Fruit fly (Drosophila melanogaster) whole organism, embryonic: ENCODE results near the gene DCTN6-p27.

Experiments
- ATbp ChIP-seq: fragments of 200-800 bp; sonication (Bioruptor generic); optimal IDR thresholded peaks from 2 replicates; lab custom pipeline; 2017; ENCODE audit warnings: missing biosample characterization, mild to moderate bottlenecking, missing genetic modification characterization, missing genetic modification reagents
- CG11093 ChIP-seq: fragments of 200-800 bp; sonication (Bioruptor generic); IDR thresholded peaks from 3 replicates; pipeline ENCODE4 v1.3.6; 2022; ENCODE audit warnings: missing biosample characterization, missing genetic modification characterization
- CG11398 ChIP-seq: fragments of 200-800 bp; sonication (Bioruptor generic); optimal IDR thresholded peaks from 2 replicates; lab custom pipeline; 2016; ENCODE audit warnings: missing biosample characterization, missing genetic modification characterization
- CG11560 ChIP-seq: fragments of 200-800 bp; sonication (Bioruptor generic); IDR thresholded peaks from 3 replicates; pipeline ENCODE4 v1.3.6; 2022; ENCODE audit warnings: missing biosample characterization, missing genetic modification characterization
- CG11696 ChIP-seq: fragments of 200-800 bp; sonication (Bioruptor generic); IDR thresholded peaks from 2 replicates; pipeline ENCODE4 v1.3.6; 2022; ENCODE audit warnings: missing biosample characterization, missing genetic modification characterization
- CG12659 ChIP-seq: fragments of 200-800 bp; sonication (Bioruptor generic); optimal IDR thresholded peaks from 3 replicates; lab custom pipeline; 2017; ENCODE audit warnings: mild to moderate bottlenecking, missing biosample characterization, missing genetic modification reagents, missing genetic modification characterization
- CG13624 ChIP-seq: fragments of 200-800 bp; sonication (Bioruptor generic); optimal IDR thresholded peaks from 2 replicates; lab custom pipeline; 2016; ENCODE audit warnings: missing biosample characterization, missing genetic modification characterization
- CG14710 ChIP-seq: fragments of 200-800 bp; sonication (Bioruptor generic); optimal IDR thresholded peaks from 3 replicates; lab custom pipeline; 2019; ENCODE audit warnings: missing biosample characterization, mild to moderate bottlenecking, missing genetic modification characterization, moderate library complexity
- CG15269 ChIP-seq: fragments of 200-800 bp; sonication (Bioruptor generic); optimal IDR thresholded peaks from 2 replicates; lab custom pipeline; 2018; ENCODE audit warnings: missing biosample characterization, mild to moderate bottlenecking, missing genetic modification characterization, moderate library complexity
- CG1529 ChIP-seq: fragments of 200-800 bp; sonication (Bioruptor generic); optimal IDR thresholded peaks from 3 replicates; lab custom pipeline; 2018; ENCODE audit warnings: missing biosample characterization, missing genetic modification characterization
- CG15514 ChIP-seq: fragments of 200-800 bp; sonication (Bioruptor generic); optimal IDR thresholded peaks from 3 replicates; lab custom pipeline; 2017; ENCODE audit warnings: missing biosample characterization, missing genetic modification characterization, mild to moderate bottlenecking, moderate library complexity, missing genetic modification reagents
- CG15696 ChIP-seq: fragments of 200-800 bp; sonication (Bioruptor generic); optimal IDR thresholded peaks from 2 replicates; lab custom pipeline; 2019; ENCODE audit warnings: missing biosample characterization, mild to moderate bottlenecking, missing genetic modification characterization, moderate library complexity
- CG16863 ChIP-seq: fragments of 200-800 bp; sonication (Bioruptor generic); optimal IDR thresholded peaks from 3 replicates; lab custom pipeline; 2016; ENCODE audit warnings: missing biosample characterization, missing genetic modification characterization
- CG17385 ChIP-seq: fragments of 200-800 bp; sonication (Bioruptor generic); optimal IDR thresholded peaks from 3 replicates; lab custom pipeline; 2018; ENCODE audit warnings: missing biosample characterization, mild to moderate bottlenecking, missing genetic modification characterization
- CG17802 ChIP-seq: fragments of 200-800 bp; sonication (Bioruptor generic); optimal IDR thresholded peaks from 2 replicates; lab custom pipeline; 2018; ENCODE audit warnings: missing biosample characterization, mild to moderate bottlenecking, missing genetic modification characterization, moderate library complexity
- CG30403 ChIP-seq: fragments of 200-800 bp; sonication (Bioruptor generic); optimal IDR thresholded peaks from 3 replicates; lab custom pipeline; 2016; ENCODE audit warnings: missing biosample characterization, missing genetic modification characterization
- CG31388 ChIP-seq: fragments of 200-800 bp; sonication (Bioruptor generic); optimal IDR thresholded peaks from 2 replicates; lab custom pipeline; 2016; ENCODE audit warnings: missing biosample characterization, missing genetic modification characterization
- CG3163 ChIP-seq: fragments of 200-800 bp; sonication (Bioruptor generic); optimal IDR thresholded peaks from 3 replicates; lab custom pipeline; 2016; ENCODE audit warnings: missing biosample characterization, missing genetic modification characterization
- CG32532 ChIP-seq: fragments of 200-800 bp; sonication (Bioruptor generic); IDR thresholded peaks from 2 replicates; pipeline ENCODE4 v1.3.6; 2022; ENCODE audit warnings: missing biosample characterization, missing genetic modification characterization
- CG3847 ChIP-seq: fragments of 200-800 bp; sonication (Bioruptor generic); IDR thresholded peaks from 2 replicates; pipeline ENCODE4 v1.3.6; 2022; ENCODE audit warnings: missing biosample characterization, missing genetic modification characterization
- CG6689 ChIP-seq: fragments of 200-800 bp; sonication (Bioruptor generic); IDR thresholded peaks from 2 replicates; pipeline ENCODE4 v1.3.6; 2022; ENCODE audit warnings: missing biosample characterization, missing genetic modification characterization
- CG6854 ChIP-seq: fragments of 200-800 bp; sonication (Bioruptor generic); optimal IDR thresholded peaks from 3 replicates; lab custom pipeline; 2017; ENCODE audit warnings: missing biosample characterization, mild to moderate bottlenecking, missing genetic modification characterization
- CG7928 ChIP-seq: fragments of 200-800 bp; sonication (Bioruptor generic); optimal IDR thresholded peaks from 2 replicates; lab custom pipeline; 2017; ENCODE audit warnings: missing biosample characterization, mild to moderate bottlenecking, missing genetic modification characterization
- CTCF ChIP-seq: fragments of 200-800 bp; sonication (Bioruptor generic); optimal IDR thresholded peaks from 2 replicates; lab custom pipeline; 2017; ENCODE audit warnings: missing biosample characterization, mild to moderate bottlenecking, missing genetic modification characterization, moderate library complexity
- D ChIP-seq, 2 experiments: fragments of 200-800 bp in 1 of 2; fragments of >200 bp in 1 of 2; sonication (Bioruptor generic) in 1 of 2; optimal IDR thresholded peaks; 2 replicates in 1 of 2; 3 replicates in 1 of 2; lab custom pipeline; 2017; ENCODE audit warnings: mild to moderate bottlenecking in 1 of 2, missing biosample characterization in 1 of 2, missing genetic modification characterization in 1 of 2, missing genetic modification reagents in 1 of 2
- Fer1 ChIP-seq: fragments of 200-800 bp; sonication (Bioruptor generic); optimal IDR thresholded peaks from 2 replicates; lab custom pipeline; 2017; ENCODE audit warnings: missing biosample characterization, mild to moderate bottlenecking, missing genetic modification characterization
- Hey ChIP-seq: fragments of 200-800 bp; sonication (Bioruptor generic); optimal IDR thresholded peaks from 3 replicates; lab custom pipeline; 2018; ENCODE audit warnings: missing biosample characterization, mild to moderate bottlenecking, missing genetic modification characterization
- MESR4 ChIP-seq: fragments of 200-800 bp; sonication (Bioruptor generic); optimal IDR thresholded peaks from 2 replicates; lab custom pipeline; 2018; ENCODE audit warnings: missing biosample characterization, mild to moderate bottlenecking, missing genetic modification characterization, moderate library complexity
- NK7.1 ChIP-seq: fragments of 200-800 bp; sonication (Bioruptor generic); optimal IDR thresholded peaks from 3 replicates; lab custom pipeline; 2016; ENCODE audit warnings: missing biosample characterization, missing genetic modification characterization
- Nf-YB ChIP-seq: fragments of 200-800 bp; sonication (Bioruptor generic); optimal IDR thresholded peaks from 3 replicates; lab custom pipeline; 2019; ENCODE audit warnings: missing biosample characterization, mild to moderate bottlenecking, missing genetic modification characterization, moderate library complexity
- Sox100B ChIP-seq: fragments of 200-800 bp; sonication (Bioruptor generic); optimal IDR thresholded peaks from 3 replicates; lab custom pipeline; 2018; ENCODE audit warnings: missing biosample characterization, mild to moderate bottlenecking, missing genetic modification characterization
- Ssrp ChIP-seq: fragments of 200-800 bp; sonication (Bioruptor generic); optimal IDR thresholded peaks from 2 replicates; lab custom pipeline; 2018; ENCODE audit warnings: missing biosample characterization, mild to moderate bottlenecking, missing genetic modification characterization, moderate library complexity
- Xrp1 ChIP-seq: fragments of 200-800 bp; sonication (Bioruptor generic); IDR thresholded peaks from 2 replicates; pipeline ENCODE4 v1.3.6; 2022; ENCODE audit warnings: missing biosample characterization, missing genetic modification characterization
- ac ChIP-seq: fragments of 200-800 bp; sonication (Bioruptor generic); optimal IDR thresholded peaks from 3 replicates; lab custom pipeline; 2017; ENCODE audit warnings: missing biosample characterization, mild to moderate bottlenecking, missing genetic modification characterization
- btn ChIP-seq: fragments of 200-800 bp; sonication (Bioruptor generic); optimal IDR thresholded peaks from 2 replicates; lab custom pipeline; 2016; ENCODE audit warnings: missing biosample characterization, missing genetic modification characterization
- cas ChIP-seq: fragments of 200-800 bp; sonication (Bioruptor generic); IDR thresholded peaks from 2 replicates; pipeline ENCODE4 v1.3.6; 2022; ENCODE audit warnings: missing biosample characterization, missing genetic modification characterization
- crp ChIP-seq, 2 experiments: fragments of 200-800 bp; sonication (Bioruptor generic); optimal IDR thresholded peaks; 2 replicates in 1 of 2; 3 replicates in 1 of 2; lab custom pipeline; 2017; ENCODE audit warnings: missing biosample characterization in 2 of 2, missing genetic modification characterization in 2 of 2, mild to moderate bottlenecking in 1 of 2, moderate library complexity in 1 of 2
- dmrt11E ChIP-seq: fragments of 200-800 bp; sonication (Bioruptor generic); optimal IDR thresholded peaks from 3 replicates; lab custom pipeline; 2018; ENCODE audit warnings: missing biosample characterization, mild to moderate bottlenecking, missing genetic modification characterization, moderate library complexity
- dmrt99B ChIP-seq: fragments of 200-800 bp; sonication (Bioruptor generic); optimal IDR thresholded peaks from 2 replicates; lab custom pipeline; 2018; ENCODE audit warnings: missing biosample characterization, mild to moderate bottlenecking, missing genetic modification characterization, moderate library complexity
- fd102C ChIP-seq: fragments of 200-800 bp; sonication (Bioruptor generic); optimal IDR thresholded peaks from 2 replicates; lab custom pipeline; 2018; ENCODE audit warnings: missing biosample characterization, mild to moderate bottlenecking, missing genetic modification characterization, moderate library complexity
- grn ChIP-seq: fragments of 200-800 bp; sonication (Bioruptor generic); optimal IDR thresholded peaks from 3 replicates; lab custom pipeline; 2017; ENCODE audit warnings: missing biosample characterization, missing genetic modification characterization
- ham ChIP-seq: fragments of 200-800 bp; sonication (Bioruptor generic); IDR thresholded peaks from 2 replicates; pipeline ENCODE4 v1.3.6; 2022; ENCODE audit warnings: missing biosample characterization, missing genetic modification characterization
- jumu ChIP-seq: fragments of 200-800 bp; sonication (Bioruptor generic); optimal IDR thresholded peaks from 3 replicates; lab custom pipeline; 2016; ENCODE audit warnings: missing biosample characterization, missing genetic modification characterization
- pho ChIP-seq: fragments of 200-800 bp; sonication (Bioruptor generic); optimal IDR thresholded peaks from 2 replicates; lab custom pipeline; 2016; ENCODE audit warnings: missing biosample characterization, missing genetic modification characterization
- pros ChIP-seq: fragments of 200-800 bp; sonication (Bioruptor generic); optimal IDR thresholded peaks from 3 replicates; lab custom pipeline; 2019; ENCODE audit warnings: missing biosample characterization, mild to moderate bottlenecking, missing genetic modification characterization, moderate library complexity
- rib ChIP-seq: fragments of 200-800 bp; sonication (Bioruptor generic); IDR thresholded peaks from 2 replicates; pipeline ENCODE4 v1.3.6; 2022; ENCODE audit warnings: missing biosample characterization, missing genetic modification characterization
- ro ChIP-seq: fragments of 200-800 bp; sonication (Bioruptor generic); IDR thresholded peaks from 2 replicates; pipeline ENCODE4 v1.3.6; 2022; ENCODE audit warnings: missing biosample characterization, missing genetic modification characterization
- row ChIP-seq: fragments of 200-800 bp; sonication (Bioruptor generic); IDR thresholded peaks from 3 replicates; pipeline ENCODE4 v1.3.6; 2022; ENCODE audit warnings: missing biosample characterization, missing genetic modification characterization
- sima ChIP-seq: fragments of 200-800 bp; sonication (Bioruptor generic); optimal IDR thresholded peaks from 2 replicates; lab custom pipeline; 2016; ENCODE audit warnings: missing biosample characterization, missing genetic modification characterization
- slbo ChIP-seq: fragments of 200-800 bp; sonication (Bioruptor generic); IDR thresholded peaks from 2 replicates; pipeline ENCODE4 v1.3.6; 2022; ENCODE audit warnings: missing biosample characterization, missing genetic modification characterization
- sr ChIP-seq: fragments of 200-800 bp; sonication (Bioruptor generic); IDR thresholded peaks from 3 replicates; pipeline ENCODE4 v1.3.6; 2022; ENCODE audit warnings: missing biosample characterization, missing genetic modification characterization
- ssp ChIP-seq: fragments of 200-800 bp; sonication (Bioruptor generic); IDR thresholded peaks from 2 replicates; pipeline ENCODE4 v1.3.6; 2022; ENCODE audit warnings: missing biosample characterization, missing genetic modification characterization

Gene DCTN6-p27

DNA sequence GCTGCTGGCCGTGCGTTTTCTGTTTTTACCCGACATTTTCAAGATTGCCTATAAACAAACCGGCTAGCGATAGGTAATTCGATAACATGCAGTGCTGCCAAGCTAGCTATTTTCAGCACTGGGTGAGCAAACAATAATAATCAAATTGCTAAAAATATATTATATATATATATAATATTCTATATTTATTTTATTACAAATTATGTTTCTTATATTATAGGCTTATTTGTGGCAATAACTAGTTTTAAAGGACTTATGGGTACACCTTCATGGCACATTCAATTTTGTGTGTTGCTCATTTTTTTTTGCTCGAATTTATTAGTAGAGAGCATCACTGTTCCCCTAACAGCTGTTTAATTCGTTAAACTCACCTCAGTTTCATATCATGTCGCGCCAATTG is 5.2 kb upstream of the DCTN6-p27 start (continued):
- TF ChIP-seq CG14710 (peak; percentile 80), CG30403 (GFP tag; lab: Kevin White, UChicago) (peak; percentile 68), pho (GFP tag; lab: Kevin White, UChicago) (no peak), ATbp (GFP tag; lab: Kevin White, UChicago) (peak; percentile 32), rib (GFP tag; lab: Robert Waterston, UW) (no peak), sr (GFP tag; lab: Robert Waterston, UW) (no peak), Nf-YB (GFP tag; lab: Kevin White, UChicago) (peak; percentile 42), fd102C (GFP tag; lab: Kevin White, UChicago) (no peak), CG15269 (tag; lab: Kevin White, UChicago) (peak; percentile 78), CG12659 (peak; percentile 83), ro (GFP tag; lab: Robert Waterston, UW) (no peak), row (GFP tag; lab: Robert Waterston, UW) (peak; percentile 96), CG16863 (GFP tag; lab: Kevin White, UChicago) (no peak), jumu (GFP tag; lab: Kevin White, UChicago) (no peak), ham (GFP tag; lab: Robert Waterston, UW) (no peak), CTCF (GFP tag; lab: Kevin White, UChicago) (no peak), CG11696 (GFP tag; lab: Robert Waterston, UW) (no peak), NK7.1 (GFP tag; lab: Kevin White, UChicago) (no peak), Ssrp (peak; percentile 68), CG6854 (GFP tag; lab: Kevin White, UChicago) (no peak), CG7928 (no peak), Xrp1 (GFP tag; lab: Robert Waterston, UW) (peak; percentile 50; the same call in 1 of the 2 replicates), CG1529 (GFP tag; lab: Kevin White, UChicago) (no peak), CG11560 (tag; lab: Robert Waterston, UW) (no peak), dmrt99B (tag; lab: Kevin White, UChicago) (no peak), ac (GFP tag; lab: Kevin White, UChicago) (peak; percentile 1), dmrt11E (tag; lab: Kevin White, UChicago) (peak; percentile 70), btn (GFP tag; lab: Kevin White, UChicago) (no peak), CG3163 (GFP tag; lab: Kevin White, UChicago) (no peak), CG6689 (GFP tag; lab: Robert Waterston, UW) (peak; percentile 29; the same call in 1 of the 2 replicates), CG17385 (GFP tag; lab: Kevin White, UChicago) (peak; percentile 68), CG31388 (GFP tag; lab: Kevin White, UChicago) (no peak), D (optimal IDR thresholded peaks at IDR 0.05; lab: Kevin White, UChicago) (no peak), D (GFP tag; optimal IDR thresholded peaks at IDR 0.05; lab: Kevin White, UChicago) (no peak), CG17802 (tag; lab: Kevin White, UChicago) (no peak), cas (GFP tag; lab: Robert Waterston, UW) (no peak), CG15514 (peak; percentile 53), pros (GFP tag; lab: Kevin White, UChicago) (no peak), CG11093 (GFP tag; lab: Robert Waterston, UW) (no peak), CG13624 (GFP tag; lab: Kevin White, UChicago) (no peak), Hey (tag; lab: Kevin White, UChicago) (no peak), MESR4 (GFP tag; lab: Kevin White, UChicago) (no peak), sima (GFP tag; lab: Kevin White, UChicago) (no peak), Fer1 (GFP tag; lab: Kevin White, UChicago) (peak; percentile 76), grn (no peak), ssp (GFP tag; lab: Robert Waterston, UW) (no peak), slbo (peak; percentile 65), CG3847 (peak; percentile 69), CG32532 (GFP tag; lab: Robert Waterston, UW) (peak; percentile 56), crp (GFP tag; optimal IDR thresholded peaks at IDR 0.05; lab: Kevin White, UChicago) (peak; percentile 66 to 91), Sox100B (GFP tag; lab: Kevin White, UChicago) (no peak), CG15696 (tag; lab: Kevin White, UChicago) (peak; percentile 72), CG11398 (GFP tag; lab: Kevin White, UChicago) (no peak)
